Worm (Caenorhabditis elegans) whole organism, mixed stage, embryonic: ENCODE data around the gene dac-1.
A peak's percentile ranks its signal among the peaks of the same experiment; 100 is the strongest.

ENCODE experiments used
- bed-3 ChIP-seq: fragments of 200-800 bp; sonication (Bioruptor generic); optimal IDR thresholded peaks from 3 replicates; lab custom pipeline; 2018; ENCODE audit warnings: mild to moderate bottlenecking, missing genetic modification characterization, moderate library complexity, missing compliant biosample characterization
- blmp-1 ChIP-seq: fragments of 150-350 bp; optimal IDR thresholded peaks from 2 replicates; lab custom pipeline; 2014; ENCODE audit warnings: missing biosample characterization, missing genetic modification characterization
- ceh-39 ChIP-seq: fragments of 150-350 bp; optimal IDR thresholded peaks from 2 replicates; lab custom pipeline; 2014; ENCODE audit warnings: missing biosample characterization, missing genetic modification characterization
- ceh-43 ChIP-seq: fragments of 200-800 bp; sonication (Bioruptor generic); optimal IDR thresholded peaks from 2 replicates; lab custom pipeline; 2018; ENCODE audit warnings: mild to moderate bottlenecking, missing genetic modification characterization, moderate library complexity, missing compliant biosample characterization
- ceh-83 ChIP-seq: fragments of 200-800 bp; sonication (Bioruptor generic); optimal IDR thresholded peaks from 2 replicates; lab custom pipeline; 2018; ENCODE audit warnings: mild to moderate bottlenecking, missing genetic modification characterization, missing compliant biosample characterization
- ces-1 ChIP-seq: fragments of 150-350 bp; optimal IDR thresholded peaks from 2 replicates; lab custom pipeline; 2014; ENCODE audit warnings: missing biosample characterization, missing genetic modification reagents, missing genetic modification characterization
- cnd-1 ChIP-seq: fragments of 200-800 bp; sonication (Bioruptor generic); optimal IDR thresholded peaks from 2 replicates; lab custom pipeline; 2018; ENCODE audit warnings: mild to moderate bottlenecking, missing genetic modification characterization, missing compliant biosample characterization
- drap-1 ChIP-seq: fragments of 200-800 bp; sonication (Bioruptor generic); optimal IDR thresholded peaks from 3 replicates; lab custom pipeline; 2018; ENCODE audit warnings: mild to moderate bottlenecking, missing genetic modification characterization, missing compliant biosample characterization
- elt-1 ChIP-seq: sonication (generic microtip); optimal IDR thresholded peaks from 2 replicates; lab custom pipeline; 2017; ENCODE audit warnings: missing genetic modification characterization, mild to moderate bottlenecking, missing compliant biosample characterization, antibody characterized with exemption, moderate library complexity, borderline replicate concordance; ENCODE audit not compliant: insufficient read depth
- elt-3 ChIP-seq: fragments of 150-350 bp; optimal IDR thresholded peaks from 2 replicates; lab custom pipeline; 2014; ENCODE audit warnings: missing biosample characterization, missing genetic modification characterization
- flh-1 ChIP-seq: fragments of 200-800 bp; sonication (Bioruptor generic); optimal IDR thresholded peaks from 2 replicates; lab custom pipeline; 2018; ENCODE audit warnings: mild to moderate bottlenecking, missing genetic modification characterization, moderate library complexity, missing compliant biosample characterization
- ham-2 ChIP-seq: fragments of 200-800 bp; sonication (Bioruptor generic); optimal IDR thresholded peaks from 2 replicates; lab custom pipeline; 2018; ENCODE audit warnings: mild to moderate bottlenecking, missing genetic modification characterization, missing compliant biosample characterization
- hlh-1 ChIP-seq: fragments of 150-350 bp; optimal IDR thresholded peaks from 2 replicates; lab custom pipeline; 2014; ENCODE audit warnings: missing biosample characterization, missing genetic modification reagents, missing genetic modification characterization
- lin-13 ChIP-seq: fragments of 150-350 bp; optimal IDR thresholded peaks from 2 replicates; lab custom pipeline; 2014; ENCODE audit warnings: missing biosample characterization, missing genetic modification characterization
- lin-32 ChIP-seq: fragments of 200-800 bp; sonication (Bioruptor generic); optimal IDR thresholded peaks from 2 replicates; lab custom pipeline; 2018; ENCODE audit warnings: mild to moderate bottlenecking, missing genetic modification characterization, missing compliant biosample characterization
- mab-5 ChIP-seq: fragments of 150-350 bp; optimal IDR thresholded peaks from 2 replicates; lab custom pipeline; 2014; ENCODE audit warnings: missing biosample characterization, missing genetic modification characterization
- mep-1 ChIP-seq: fragments of 150-350 bp; optimal IDR thresholded peaks from 2 replicates; lab custom pipeline; 2017; ENCODE audit warnings: missing biosample characterization, missing genetic modification reagents, missing genetic modification characterization, inconsistent platforms
- mls-2 ChIP-seq: sonication (generic microtip); optimal IDR thresholded peaks from 2 replicates; lab custom pipeline; 2016; ENCODE audit warnings: mild to moderate bottlenecking, missing genetic modification characterization, moderate library complexity, missing compliant biosample characterization
- nhr-12 ChIP-seq: fragments of 150-350 bp; optimal IDR thresholded peaks from 2 replicates; lab custom pipeline; 2014; ENCODE audit warnings: missing biosample characterization, missing genetic modification characterization
- nhr-2 ChIP-seq: fragments of 150-350 bp; optimal IDR thresholded peaks from 2 replicates; lab custom pipeline; 2014; ENCODE audit warnings: missing biosample characterization, missing genetic modification characterization
- nhr-237 ChIP-seq: fragments of 150-350 bp; optimal IDR thresholded peaks from 2 replicates; lab custom pipeline; 2014; ENCODE audit warnings: missing biosample characterization, missing genetic modification characterization
- nhr-28 ChIP-seq: fragments of 150-350 bp; optimal IDR thresholded peaks from 2 replicates; lab custom pipeline; 2014; ENCODE audit warnings: missing biosample characterization, missing genetic modification characterization
- nhr-76 ChIP-seq: sonication (generic microtip); optimal IDR thresholded peaks from 2 replicates; lab custom pipeline; 2017; ENCODE audit warnings: missing biosample characterization, missing genetic modification characterization
- pha-4 ChIP-seq: fragments of 150-350 bp; optimal IDR thresholded peaks from 2 replicates; lab custom pipeline; 2018; ENCODE audit warnings: missing biosample characterization, missing genetic modification reagents, missing genetic modification characterization
- sem-2 ChIP-seq: fragments of 200-800 bp; sonication (Bioruptor generic); optimal IDR thresholded peaks from 2 replicates; lab custom pipeline; 2018; ENCODE audit warnings: mild to moderate bottlenecking, missing genetic modification characterization, missing compliant biosample characterization
- snpc-4 ChIP-seq: fragments of 150-350 bp; optimal IDR thresholded peaks from 2 replicates; lab custom pipeline; 2014; ENCODE audit warnings: missing biosample characterization, missing genetic modification characterization
- sptf-1 ChIP-seq: sonication (generic microtip); optimal IDR thresholded peaks from 2 replicates; lab custom pipeline; 2017; ENCODE audit warnings: mild to moderate bottlenecking, missing genetic modification characterization, moderate library complexity, missing compliant biosample characterization
- tbx-8 ChIP-seq: fragments of 200-800 bp; sonication (Bioruptor generic); optimal IDR thresholded peaks from 2 replicates; lab custom pipeline; 2018; ENCODE audit warnings: mild to moderate bottlenecking, missing genetic modification characterization, moderate library complexity, missing compliant biosample characterization
- unc-120 ChIP-seq: sonication (generic microtip); optimal IDR thresholded peaks from 2 replicates; lab custom pipeline; 2017; ENCODE audit warnings: missing genetic modification characterization, missing compliant biosample characterization; ENCODE audit not compliant: poor library complexity, severe bottlenecking
- unc-39 ChIP-seq: fragments of 150-350 bp; optimal IDR thresholded peaks from 2 replicates; lab custom pipeline; 2014; ENCODE audit warnings: missing biosample characterization, missing genetic modification characterization
- unc-62 ChIP-seq: fragments of 150-350 bp; optimal IDR thresholded peaks from 2 replicates; lab custom pipeline; 2014; ENCODE audit warnings: missing biosample characterization, missing genetic modification reagents, missing genetic modification characterization
- zip-8 ChIP-seq: fragments of 150-350 bp; optimal IDR thresholded peaks from 2 replicates; lab custom pipeline; 2014; ENCODE audit warnings: missing biosample characterization, missing genetic modification characterization
- ztf-11 ChIP-seq: fragments of 150-350 bp; optimal IDR thresholded peaks from 2 replicates; lab custom pipeline; 2014; ENCODE audit warnings: missing biosample characterization, missing genetic modification characterization

The dac-1 gene

ce11 chrIII:841177-841576 is 25.2 kb downstream of the dac-1 start, which contains the start of gene K02F3.9:
Gene K02F3.9, minus strand, starts transcription at chrIII:841366.
- TF ChIP-seq pha-4 (tag; lab: Kevin White, UChicago): no peak
- TF ChIP-seq ceh-39: no peak
- no peak for TF ChIP-seq snpc-4 (tag; lab: Kevin White, UChicago)
- TF ChIP-seq nhr-12: no peak
- no peak for TF ChIP-seq ceh-43 (GFP tag; lab: Kevin White, UChicago)
- TF ChIP-seq sptf-1 (tag; lab: Kevin White, UChicago): no peak
- TF ChIP-seq nhr-237 (tag; lab: Kevin White, UChicago): no peak
- no peak for TF ChIP-seq hlh-1
- no peak for TF ChIP-seq mep-1
- TF ChIP-seq nhr-2 (tag; lab: Kevin White, UChicago): no peak
- no peak for TF ChIP-seq cnd-1 (tag; lab: Kevin White, UChicago)
- no peak for TF ChIP-seq ces-1 (GFP tag; lab: Kevin White, UChicago)
- no peak for TF ChIP-seq lin-13
- no peak for TF ChIP-seq ztf-11 (tag; lab: Kevin White, UChicago)
- TF ChIP-seq, all 35 proteins: peak for 0

ce11 chrIII:842630-843029 is 26.7 kb downstream of the dac-1 start, which contains the start of gene far-8:
Gene far-8, plus strand, starts transcription at chrIII:842930.
- TF ChIP-seq nhr-237 (tag; lab: Kevin White, UChicago): no peak
- no peak for TF ChIP-seq pha-4 (tag; lab: Kevin White, UChicago)
- no peak for TF ChIP-seq elt-1 (tag; lab: Kevin White, UChicago)
- no peak for TF ChIP-seq tbx-8 (GFP tag; lab: Kevin White, UChicago)
- TF ChIP-seq nhr-76 (tag; lab: Kevin White, UChicago): no peak
- TF ChIP-seq ceh-83 (GFP tag; lab: Kevin White, UChicago): no peak
- TF ChIP-seq mep-1: no peak
- TF ChIP-seq mab-5 (tag; lab: Kevin White, UChicago): no peak
- no peak for TF ChIP-seq ces-1 (GFP tag; lab: Kevin White, UChicago)

- TF ChIP-seq ztf-11 (tag; lab: Kevin White, UChicago) (peak; percentile 14), mls-2 (peak; percentile 17), cnd-1 (tag; lab: Kevin White, UChicago) (no peak)
- TF ChIP-seq, all 35 proteins: peak for 2
Measured at ce11 chrIII:843999-844398, 28.1 kb downstream of the dac-1 start.

- no peak for TF ChIP-seq unc-62
Measured at ce11 chrIII:844577-844976, 28.6 kb downstream of the dac-1 start.

ce11 chrIII:845485-845884 is 29.5 kb downstream of the dac-1 start, which contains the start of gene K02F3.2:
Gene K02F3.2, plus strand, starts transcription at chrIII:845841.
- peak; percentile 58 for TF ChIP-seq ces-1 (GFP tag; lab: Kevin White, UChicago)
- TF ChIP-seq elt-1 (tag; lab: Kevin White, UChicago): peak; percentile 17
- TF ChIP-seq pha-4 (tag; lab: Kevin White, UChicago): no peak

ce11 chrIII:852296-852695 is 36.4 kb downstream of the dac-1 start, which contains the start of gene moma-1:
Gene moma-1, minus strand, starts transcription at chrIII:852396.
- TF ChIP-seq elt-3 (no peak), sem-2 (no peak), nhr-76 (tag; lab: Kevin White, UChicago) (no peak), ztf-11 (tag; lab: Kevin White, UChicago) (no peak), nhr-237 (tag; lab: Kevin White, UChicago) (no peak), bed-3 (no peak), flh-1 (GFP tag; lab: Kevin White, UChicago) (no peak), nhr-12 (no peak), blmp-1 (no peak), mls-2 (no peak), ceh-43 (GFP tag; lab: Kevin White, UChicago) (no peak), cnd-1 (tag; lab: Kevin White, UChicago) (no peak), lin-13 (no peak)

ce11 chrIII:853414-853813 is 37.5 kb downstream of the dac-1 start:
- no peak for TF ChIP-seq drap-1 (GFP tag; lab: Kevin White, UChicago)
- no peak for TF ChIP-seq flh-1 (GFP tag; lab: Kevin White, UChicago)
- no peak for TF ChIP-seq ceh-43 (GFP tag; lab: Kevin White, UChicago)
- no peak for TF ChIP-seq nhr-28 (tag; lab: Kevin White, UChicago)
- TF ChIP-seq elt-1 (tag; lab: Kevin White, UChicago): no peak
- no peak for TF ChIP-seq mls-2
- no peak for TF ChIP-seq zip-8 (tag; lab: Kevin White, UChicago)
- TF ChIP-seq nhr-76 (tag; lab: Kevin White, UChicago): no peak
- no peak for TF ChIP-seq ham-2
- no peak for TF ChIP-seq pha-4 (tag; lab: Kevin White, UChicago)
- no peak for TF ChIP-seq ceh-39
- TF ChIP-seq unc-120 (tag; lab: Kevin White, UChicago): no peak
- no peak for TF ChIP-seq unc-39 (tag; lab: Kevin White, UChicago)
- TF ChIP-seq lin-32 (GFP tag; lab: Kevin White, UChicago): no peak
- TF ChIP-seq bed-3: no peak
- TF ChIP-seq mep-1: no peak
- TF ChIP-seq hlh-1: no peak
- no peak for TF ChIP-seq elt-3
